Fruit fly (Drosophila melanogaster) whole organism, wandering third instar larva: ENCODE measurements around the gene beta'COP.
A peak's percentile ranks its signal among the peaks of the same experiment; 100 is the strongest.

ENCODE experiments used
- Abd-B ChIP-seq: fragments of >200 bp; optimal IDR thresholded peaks from 2 replicates; lab custom pipeline; 2017; ENCODE audit warnings: missing biosample characterization, missing genetic modification characterization
- CG32264 ChIP-seq: fragments of 200-800 bp; sonication (Bioruptor generic); optimal IDR thresholded peaks from 2 replicates; lab custom pipeline; 2016; ENCODE audit warnings: missing biosample characterization, missing genetic modification characterization
- CG9705 ChIP-seq: fragments of 200-800 bp; sonication (Bioruptor generic); optimal IDR thresholded peaks from 2 replicates; lab custom pipeline; 2018; ENCODE audit warnings: missing biosample characterization, mild to moderate bottlenecking, missing genetic modification characterization
- CrebA ChIP-seq: fragments of 200-800 bp; sonication (Bioruptor generic); optimal IDR thresholded peaks from 2 replicates; lab custom pipeline; 2016; ENCODE audit warnings: missing biosample characterization, mild to moderate bottlenecking, missing genetic modification characterization, borderline replicate concordance
- Dfd ChIP-seq: fragments of >200 bp; optimal IDR thresholded peaks from 2 replicates; lab custom pipeline; 2017; ENCODE audit warnings: missing biosample characterization, missing genetic modification characterization
- Dif ChIP-seq: fragments of 200-275, 200-300 bp; sonication (Bioruptor generic); optimal IDR thresholded peaks from 2 replicates; lab custom pipeline; 2018; ENCODE audit warnings: missing biosample characterization, missing genetic modification characterization; ENCODE audit not compliant: partially characterized antibody
- GATAd ChIP-seq: sonication (Bioruptor generic); optimal IDR thresholded peaks from 2 replicates; lab custom pipeline; 2016; ENCODE audit warnings: missing biosample characterization, missing genetic modification characterization
- HLH106 ChIP-seq: fragments of 200-800 bp; optimal IDR thresholded peaks from 3 replicates; lab custom pipeline; 2019; ENCODE audit warnings: missing biosample characterization, mild to moderate bottlenecking, missing genetic modification characterization, moderate library complexity
- Hnf4 ChIP-seq: fragments of 200-800 bp; sonication (Bioruptor generic); optimal IDR thresholded peaks from 2 replicates; lab custom pipeline; 2016; ENCODE audit warnings: missing biosample characterization, mild to moderate bottlenecking, missing genetic modification characterization
- Hr78 ChIP-seq: fragments of >200 bp; optimal IDR thresholded peaks from 2 replicates; lab custom pipeline; 2017; ENCODE audit warnings: missing biosample characterization, missing genetic modification characterization
- Hr83 ChIP-seq: fragments of 200-300 bp; sonication (Bioruptor generic); optimal IDR thresholded peaks from 2 replicates; lab custom pipeline; 2016; ENCODE audit warnings: missing biosample characterization, mild to moderate bottlenecking, missing genetic modification characterization, moderate library complexity; ENCODE audit not compliant: poor library complexity, severe bottlenecking
- Jra ChIP-seq: sonication (Bioruptor generic); optimal IDR thresholded peaks from 2 replicates; lab custom pipeline; 2016; ENCODE audit warnings: missing biosample characterization, missing genetic modification characterization
- Mio ChIP-seq: sonication (Bioruptor generic); optimal IDR thresholded peaks from 2 replicates; lab custom pipeline; 2016; ENCODE audit warnings: missing biosample characterization, missing genetic modification characterization
- Myc ChIP-seq: fragments of >200 bp; optimal IDR thresholded peaks from 2 replicates; lab custom pipeline; 2017
- N ChIP-seq: fragments of >200 bp; optimal IDR thresholded peaks from 2 replicates; lab custom pipeline; 2018; ENCODE audit warnings: missing biosample characterization, missing external identifiers, missing genetic modification characterization
- OdsH ChIP-seq: fragments of 200-800 bp; sonication (Bioruptor generic); optimal IDR thresholded peaks from 2 replicates; lab custom pipeline; 2016; ENCODE audit warnings: missing biosample characterization, mild to moderate bottlenecking, missing genetic modification characterization
- Rel ChIP-seq, 2 experiments: fragments of 200-800 bp; sonication (Bioruptor generic) in 1 of 2; optimal IDR thresholded peaks; 2 replicates in 1 of 2; 3 replicates in 1 of 2; lab custom pipeline; 2016 to 2019; ENCODE audit warnings: mild to moderate bottlenecking in 2 of 2, missing biosample characterization in 2 of 2, missing genetic modification characterization in 2 of 2, moderate library complexity in 1 of 2
- Sp1 ChIP-seq: fragments of 200-800 bp; sonication (Bioruptor generic); optimal IDR thresholded peaks from 3 replicates; lab custom pipeline; 2019; ENCODE audit warnings: missing biosample characterization, mild to moderate bottlenecking, missing genetic modification characterization, moderate library complexity
- Vsx2 ChIP-seq: fragments of 200-300, 225-300 bp; sonication (Bioruptor generic); optimal IDR thresholded peaks from 2 replicates; lab custom pipeline; 2018; ENCODE audit warnings: missing biosample characterization, missing genetic modification characterization; ENCODE audit not compliant: partially characterized antibody
- br ChIP-seq: fragments of 200-800 bp; sonication (Bioruptor generic); optimal IDR thresholded peaks from 2 replicates; lab custom pipeline; 2016; ENCODE audit warnings: missing biosample characterization, missing genetic modification characterization
- brk ChIP-seq: fragments of 200-800 bp; sonication (Bioruptor generic); optimal IDR thresholded peaks from 2 replicates; lab custom pipeline; 2016; ENCODE audit warnings: missing biosample characterization, mild to moderate bottlenecking, missing genetic modification characterization
- dl ChIP-seq, 2 experiments: fragments of 175-275, 200-275 bp in 1 of 2; fragments of 200-275 bp in 1 of 2; sonication (Bioruptor generic); optimal IDR thresholded peaks; lab custom pipeline; 2018; ENCODE audit warnings: mild to moderate bottlenecking in 2 of 2, missing biosample characterization in 2 of 2, missing genetic modification characterization in 2 of 2, moderate library complexity in 2 of 2; ENCODE audit not compliant: partially characterized antibody in 2 of 2, insufficient read depth in 1 of 2
- dmrt93B ChIP-seq: fragments of 200-800 bp; sonication (Bioruptor generic); optimal IDR thresholded peaks from 2 replicates; lab custom pipeline; 2018; ENCODE audit warnings: missing biosample characterization, mild to moderate bottlenecking, missing genetic modification characterization
- dsf ChIP-seq: sonication (Bioruptor generic); optimal IDR thresholded peaks from 2 replicates; lab custom pipeline; 2016; ENCODE audit warnings: missing biosample characterization, missing genetic modification characterization, borderline replicate concordance
- ey ChIP-seq: fragments of 200-800 bp; sonication (Bioruptor generic); optimal IDR thresholded peaks from 2 replicates; lab custom pipeline; 2016; ENCODE audit warnings: missing biosample characterization, missing genetic modification characterization
- foxo ChIP-seq, 2 experiments: fragments of 200-800 bp; sonication (Bioruptor generic); optimal IDR thresholded peaks; 2 replicates in 1 of 2; 3 replicates in 1 of 2; lab custom pipeline; 2016 to 2017; ENCODE audit warnings: missing biosample characterization in 2 of 2, missing genetic modification characterization in 2 of 2
- fru ChIP-seq: fragments of 200-800 bp; sonication (Bioruptor generic); optimal IDR thresholded peaks from 3 replicates; lab custom pipeline; 2016; ENCODE audit warnings: missing biosample characterization, mild to moderate bottlenecking, missing genetic modification characterization
- h ChIP-seq: fragments of 200-800 bp; sonication (Bioruptor generic); optimal IDR thresholded peaks from 3 replicates; lab custom pipeline; 2016; ENCODE audit warnings: missing biosample characterization, mild to moderate bottlenecking, missing genetic modification characterization
- jim ChIP-seq: fragments of 175-275, 200-325 bp; sonication (Bioruptor generic); optimal IDR thresholded peaks from 2 replicates; lab custom pipeline; 2016; ENCODE audit warnings: missing biosample characterization, mild to moderate bottlenecking, missing genetic modification characterization
- lola ChIP-seq: fragments of >200 bp; optimal IDR thresholded peaks from 2 replicates; lab custom pipeline; 2017; ENCODE audit warnings: missing biosample characterization, missing genetic modification characterization
- pan ChIP-seq: fragments of >200 bp; optimal IDR thresholded peaks from 2 replicates; lab custom pipeline; 2017
- psq ChIP-seq: fragments of 200-800 bp; sonication (Bioruptor generic); optimal IDR thresholded peaks from 3 replicates; lab custom pipeline; 2017; ENCODE audit warnings: missing biosample characterization, mild to moderate bottlenecking, missing genetic modification characterization, moderate library complexity
- rgr ChIP-seq: fragments of 200-800 bp; sonication (Bioruptor generic); optimal IDR thresholded peaks from 3 replicates; lab custom pipeline; 2016; ENCODE audit warnings: missing biosample characterization, mild to moderate bottlenecking, missing genetic modification characterization
- sage ChIP-seq: fragments of 200-800 bp; sonication (Bioruptor generic); optimal IDR thresholded peaks from 2 replicates; lab custom pipeline; 2016; ENCODE audit warnings: missing biosample characterization, mild to moderate bottlenecking, missing genetic modification characterization
- sv ChIP-seq: fragments of 200-800 bp; sonication (Bioruptor generic); optimal IDR thresholded peaks from 3 replicates; lab custom pipeline; 2016; ENCODE audit warnings: missing biosample characterization, missing genetic modification characterization
- tai ChIP-seq: sonication (Bioruptor generic); optimal IDR thresholded peaks from 2 replicates; lab custom pipeline; 2016; ENCODE audit warnings: missing biosample characterization, missing genetic modification characterization
- usp ChIP-seq: fragments of >200 bp; optimal IDR thresholded peaks from 2 replicates; lab custom pipeline; 2017; ENCODE audit warnings: missing biosample characterization, missing genetic modification characterization
- woc ChIP-seq: sonication (Bioruptor generic); optimal IDR thresholded peaks from 2 replicates; lab custom pipeline; 2016; ENCODE audit warnings: missing biosample characterization, mild to moderate bottlenecking, missing genetic modification characterization

The beta'COP gene

dm6 chr2L:13373435-13374242, 5.1 kb upstream of the beta'COP start, which contains the start of the genes Bdp1 and CG6565:
Gene Bdp1 (minus strand): TSS chr2L:13373890.
Gene CG6565 (plus strand): TSS chr2L:13374019.
- no peak for TF ChIP-seq N (GFP tag; lab: Kevin White, UChicago)
- TF ChIP-seq h (GFP tag; lab: Kevin White, UChicago) = peak; percentile 98
- TF ChIP-seq CG9705 (GFP tag; lab: Kevin White, UChicago) = peak; percentile 96
- TF ChIP-seq OdsH (GFP tag; lab: Kevin White, UChicago) = peak; percentile 96
- no peak for TF ChIP-seq Rel (GFP tag; optimal IDR thresholded peaks at IDR 0.05; lab: Kevin White, UChicago)
- peak; percentile 69 for TF ChIP-seq Rel (tag; optimal IDR thresholded peaks at IDR 0.05; lab: Kevin White, UChicago)
- TF ChIP-seq foxo (GFP tag; optimal IDR thresholded peaks at IDR 0.05; lab: Kevin White, UChicago) = peak; percentile 78 to 98
- TF ChIP-seq woc (GFP tag; lab: Kevin White, UChicago) = peak; percentile 99
- peak; percentile 98 for TF ChIP-seq fru
- peak; percentile 97 for TF ChIP-seq rgr (GFP tag; lab: Kevin White, UChicago)
- TF ChIP-seq CG32264 = peak; percentile 89
- no peak for TF ChIP-seq Vsx2 (GFP tag; lab: Kevin White, UChicago)
- TF ChIP-seq Dfd = no peak
- no peak for TF ChIP-seq usp (GFP tag; lab: Kevin White, UChicago)
- peak; percentile 98 for TF ChIP-seq Jra (GFP tag; lab: Kevin White, UChicago)
- TF ChIP-seq Mio (GFP tag; lab: Kevin White, UChicago) = peak; percentile 77
- TF ChIP-seq ey (GFP tag; lab: Kevin White, UChicago) = peak; percentile 98
- no peak for TF ChIP-seq sage (GFP tag; lab: Kevin White, UChicago)
- peak; percentile 96 for TF ChIP-seq dsf (GFP tag; lab: Kevin White, UChicago)
- peak; percentile 94 for TF ChIP-seq psq (GFP tag; lab: Kevin White, UChicago)
- no peak for TF ChIP-seq Abd-B (GFP tag; lab: Kevin White, UChicago)
- TF ChIP-seq jim (GFP tag; lab: Kevin White, UChicago) = peak; percentile 62
- peak; percentile 19 for TF ChIP-seq Hr83 (GFP tag; lab: Kevin White, UChicago)
- peak; percentile 97 for TF ChIP-seq br (GFP tag; lab: Kevin White, UChicago)
- peak; percentile 95 for TF ChIP-seq Sp1 (GFP tag; lab: Kevin White, UChicago)
- TF ChIP-seq dmrt93B (GFP tag; lab: Kevin White, UChicago) = peak; percentile 98
- no peak for TF ChIP-seq dl (GFP tag; optimal IDR thresholded peaks at IDR 0.05; lab: Kevin White, UChicago; ENCODE audit: insufficient read depth in 1 of 2, partially characterized antibody in 2 of 2)
- no peak for TF ChIP-seq tai (GFP tag; lab: Kevin White, UChicago)
- TF ChIP-seq Dif (GFP tag; lab: Kevin White, UChicago) = no peak
- peak; percentile 99 for TF ChIP-seq sv (GFP tag; lab: Kevin White, UChicago)
- peak; percentile 92 for TF ChIP-seq Myc (lab: Kevin White, UChicago)
- TF ChIP-seq brk (GFP tag; lab: Kevin White, UChicago) = no peak
- TF ChIP-seq CrebA (GFP tag; lab: Kevin White, UChicago) = no peak
- TF ChIP-seq GATAd (GFP tag; lab: Kevin White, UChicago) = peak; percentile 93
- peak; percentile 96 for TF ChIP-seq Hnf4 (GFP tag; lab: Kevin White, UChicago)
- peak; percentile 96 for TF ChIP-seq HLH106 (tag; lab: Kevin White, UChicago)
- TF ChIP-seq Hr78 (GFP tag; lab: Kevin White, UChicago) = no peak
- TF ChIP-seq pan (lab: Kevin White, UChicago) = no peak
- TF ChIP-seq lola = no peak

dm6 chr2L:13376086-13376485, 2.6 kb upstream of the beta'COP start:
- no peak for TF ChIP-seq br (GFP tag; lab: Kevin White, UChicago)
